Fruit fly (Drosophila melanogaster) whole organism, embryonic: ENCODE results near the gene CG10011.

Experiments used
- BEAF-32 ChIP-seq: fragments of 200-800 bp; sonication (Bioruptor generic); optimal IDR thresholded peaks from 3 replicates; lab custom pipeline; 2017; ENCODE audit warnings: missing biosample characterization, missing genetic modification characterization, mild to moderate bottlenecking, moderate library complexity, missing genetic modification reagents
- CG11456 ChIP-seq: fragments of 200-800 bp; sonication (Bioruptor generic); IDR thresholded peaks from 3 replicates; pipeline ENCODE4 v1.3.6; 2022; ENCODE audit warnings: missing biosample characterization, missing genetic modification characterization
- CG12236 ChIP-seq: fragments of 200-800 bp; sonication (Bioruptor generic); optimal IDR thresholded peaks from 2 replicates; lab custom pipeline; 2016; ENCODE audit warnings: missing biosample characterization, missing genetic modification characterization
- CG17186 ChIP-seq: fragments of 200-800 bp; sonication (Bioruptor generic); optimal IDR thresholded peaks from 3 replicates; lab custom pipeline; 2017; ENCODE audit warnings: missing biosample characterization, missing genetic modification reagents, missing genetic modification characterization
- CG17802 ChIP-seq: fragments of 200-800 bp; sonication (Bioruptor generic); optimal IDR thresholded peaks from 2 replicates; lab custom pipeline; 2018; ENCODE audit warnings: missing biosample characterization, mild to moderate bottlenecking, missing genetic modification characterization, moderate library complexity
- CG31441 ChIP-seq: fragments of 200-800 bp; sonication (Bioruptor generic); IDR thresholded peaks from 2 replicates; pipeline ENCODE4 v1.3.6; 2022; ENCODE audit warnings: missing biosample characterization, missing genetic modification characterization
- CG32532 ChIP-seq: fragments of 200-800 bp; sonication (Bioruptor generic); IDR thresholded peaks from 2 replicates; pipeline ENCODE4 v1.3.6; 2022; ENCODE audit warnings: missing biosample characterization, missing genetic modification characterization
- CG32767 ChIP-seq: fragments of 200-800 bp; sonication (Bioruptor generic); IDR thresholded peaks from 2 replicates; pipeline ENCODE4 v1.3.6; 2022; ENCODE audit warnings: missing biosample characterization, missing genetic modification characterization
- CG33213 ChIP-seq: fragments of 200-800 bp; sonication (Bioruptor generic); optimal IDR thresholded peaks from 3 replicates; lab custom pipeline; 2016; ENCODE audit warnings: missing biosample characterization, missing genetic modification characterization
- CG3407 ChIP-seq: fragments of 200-800 bp; sonication (Bioruptor generic); optimal IDR thresholded peaks from 2 replicates; lab custom pipeline; 2018; ENCODE audit warnings: missing biosample characterization, mild to moderate bottlenecking, missing genetic modification characterization
- CG3995 ChIP-seq: fragments of 200-800 bp; sonication (Bioruptor generic); optimal IDR thresholded peaks from 3 replicates; lab custom pipeline; 2016; ENCODE audit warnings: missing biosample characterization, missing genetic modification characterization
- CG7271 ChIP-seq: fragments of 200-800 bp; sonication (Bioruptor generic); optimal IDR thresholded peaks from 2 replicates; lab custom pipeline; 2018; ENCODE audit warnings: missing biosample characterization, mild to moderate bottlenecking, missing genetic modification characterization, moderate library complexity
- CG7357 ChIP-seq: fragments of 200-800 bp; sonication (Bioruptor generic); IDR thresholded peaks from 3 replicates; pipeline ENCODE4 v1.3.6; 2022; ENCODE audit warnings: missing biosample characterization, missing genetic modification characterization
- CTCF ChIP-seq: fragments of 200-800 bp; sonication (Bioruptor generic); optimal IDR thresholded peaks from 2 replicates; lab custom pipeline; 2017; ENCODE audit warnings: missing biosample characterization, mild to moderate bottlenecking, missing genetic modification characterization, moderate library complexity
- CoRest ChIP-seq: fragments of 200-800 bp; sonication (Bioruptor generic); optimal IDR thresholded peaks from 3 replicates; lab custom pipeline; 2018; ENCODE audit warnings: missing biosample characterization, mild to moderate bottlenecking, missing genetic modification characterization, moderate library complexity
- Dbx ChIP-seq: fragments of 200-800 bp; sonication (Bioruptor generic); IDR thresholded peaks from 3 replicates; pipeline ENCODE4 v1.3.6; 2022; ENCODE audit warnings: missing biosample characterization, missing genetic modification characterization
- Dip2 ChIP-seq: fragments of 200-800 bp; sonication (Bioruptor generic); IDR thresholded peaks from 2 replicates; pipeline ENCODE4 v1.3.6; 2022; ENCODE audit warnings: missing biosample characterization, missing genetic modification characterization
- HLHmδ ChIP-seq: fragments of 200-800 bp; sonication (Bioruptor generic); optimal IDR thresholded peaks from 2 replicates; lab custom pipeline; 2018; ENCODE audit warnings: missing biosample characterization, mild to moderate bottlenecking, missing genetic modification characterization, moderate library complexity
- HmgZ ChIP-seq: fragments of 200-800 bp; sonication (Bioruptor generic); optimal IDR thresholded peaks from 2 replicates; lab custom pipeline; 2018; ENCODE audit warnings: missing biosample characterization, mild to moderate bottlenecking, missing genetic modification characterization
- Jarid2 ChIP-seq: fragments of 200-800 bp; sonication (Bioruptor generic); optimal IDR thresholded peaks from 3 replicates; lab custom pipeline; 2017; ENCODE audit warnings: mild to moderate bottlenecking, missing biosample characterization, missing genetic modification reagents, missing genetic modification characterization
- Max ChIP-seq: fragments of 200-800 bp; sonication (Bioruptor generic); optimal IDR thresholded peaks from 2 replicates; lab custom pipeline; 2016; ENCODE audit warnings: missing biosample characterization, mild to moderate bottlenecking, missing genetic modification characterization
- Mrtf ChIP-seq: fragments of 200-800 bp; sonication (Bioruptor generic); IDR thresholded peaks from 3 replicates; pipeline ENCODE4 v1.3.6; 2022; ENCODE audit warnings: missing biosample characterization, missing genetic modification characterization
- NC2β ChIP-seq: fragments of 200-800 bp; sonication (Bioruptor generic); optimal IDR thresholded peaks from 2 replicates; lab custom pipeline; 2016; ENCODE audit warnings: missing biosample characterization, missing genetic modification characterization
- Neu2 ChIP-seq: fragments of 200-800 bp; sonication (Bioruptor generic); optimal IDR thresholded peaks from 3 replicates; lab custom pipeline; 2016; ENCODE audit warnings: missing biosample characterization, missing genetic modification characterization, borderline replicate concordance
- NfI ChIP-seq: fragments of 200-800 bp; sonication (Bioruptor generic); optimal IDR thresholded peaks from 3 replicates; lab custom pipeline; 2018; ENCODE audit warnings: missing biosample characterization, mild to moderate bottlenecking, missing genetic modification characterization, moderate library complexity
- Sin3A ChIP-seq: fragments of >200 bp; optimal IDR thresholded peaks from 2 replicates; lab custom pipeline; 2018
- YL-1 ChIP-seq: fragments of 200-800 bp; sonication (Bioruptor generic); optimal IDR thresholded peaks from 3 replicates; lab custom pipeline; 2017; ENCODE audit warnings: missing biosample characterization, mild to moderate bottlenecking, missing genetic modification characterization
- ato ChIP-seq: fragments of 200-800 bp; sonication (Bioruptor generic); IDR thresholded peaks from 2 replicates; pipeline ENCODE4 v1.3.6; 2022; ENCODE audit warnings: missing biosample characterization, missing genetic modification characterization; ENCODE audit not compliant: partially characterized antibody
- bbx ChIP-seq: fragments of 200-800 bp; sonication (Bioruptor generic); IDR thresholded peaks from 2 replicates; pipeline ENCODE4 v1.3.6; 2022; ENCODE audit warnings: missing biosample characterization, missing genetic modification characterization; ENCODE audit not compliant: partially characterized antibody
- dmrt99B ChIP-seq: fragments of 200-800 bp; sonication (Bioruptor generic); optimal IDR thresholded peaks from 2 replicates; lab custom pipeline; 2018; ENCODE audit warnings: missing biosample characterization, mild to moderate bottlenecking, missing genetic modification characterization, moderate library complexity
- grn ChIP-seq: fragments of 200-800 bp; sonication (Bioruptor generic); optimal IDR thresholded peaks from 3 replicates; lab custom pipeline; 2017; ENCODE audit warnings: missing biosample characterization, missing genetic modification characterization
- hb ChIP-seq: fragments of 200-800 bp; sonication (Bioruptor generic); IDR thresholded peaks from 3 replicates; pipeline ENCODE4 v1.3.6; 2022; ENCODE audit warnings: missing biosample characterization, missing genetic modification characterization; ENCODE audit not compliant: partially characterized antibody
- lbe ChIP-seq: fragments of 200-800 bp; sonication (Bioruptor generic); optimal IDR thresholded peaks from 2 replicates; lab custom pipeline; 2016; ENCODE audit warnings: missing biosample characterization, mild to moderate bottlenecking, missing genetic modification characterization
- lola ChIP-seq, 3 experiments: fragments of >200 bp in 2 of 3; fragments of 200-800 bp in 1 of 3; sonication (Bioruptor generic) in 1 of 3; optimal IDR thresholded peaks; 2 replicates each; lab custom pipeline; 2017 to 2019; ENCODE audit warnings: missing biosample characterization in 3 of 3, missing genetic modification characterization in 3 of 3, mild to moderate bottlenecking in 1 of 3, moderate library complexity in 1 of 3
- mam ChIP-seq: fragments of 200-800 bp; sonication (Bioruptor generic); optimal IDR thresholded peaks from 3 replicates; lab custom pipeline; 2016; ENCODE audit warnings: missing biosample characterization, missing genetic modification characterization
- nau ChIP-seq: fragments of 200-800 bp; sonication (Bioruptor generic); optimal IDR thresholded peaks from 3 replicates; lab custom pipeline; 2017; ENCODE audit warnings: missing biosample characterization, mild to moderate bottlenecking, missing genetic modification characterization, missing genetic modification reagents
- onecut ChIP-seq: fragments of 200-800 bp; sonication (Bioruptor generic); IDR thresholded peaks from 2 replicates; pipeline ENCODE4 v1.3.6; 2022; ENCODE audit warnings: missing biosample characterization, missing genetic modification characterization
- pita ChIP-seq: fragments of 200-800 bp; sonication (Bioruptor generic); optimal IDR thresholded peaks from 2 replicates; lab custom pipeline; 2017; ENCODE audit warnings: missing biosample characterization, mild to moderate bottlenecking, missing genetic modification characterization
- pnt ChIP-seq: fragments of 200-800 bp; sonication (Bioruptor generic); optimal IDR thresholded peaks from 3 replicates; lab custom pipeline; 2016; ENCODE audit warnings: missing biosample characterization, missing genetic modification characterization
- prd ChIP-seq, 3 experiments: fragments of >200 bp in 2 of 3; fragments of 200-800 bp in 1 of 3; sonication (Bioruptor generic) in 1 of 3; optimal IDR thresholded peaks in 2 of 3; IDR thresholded peaks in 1 of 3; 2 replicates in 2 of 3; 3 replicates in 1 of 3; pipeline versions ENCODE4 v1.3.6 to Lab custom; 2017 to 2022; ENCODE audit warnings: missing biosample characterization in 1 of 3, missing genetic modification characterization in 1 of 3
- pzg ChIP-seq: fragments of 200-800 bp; sonication (Bioruptor generic); optimal IDR thresholded peaks from 3 replicates; lab custom pipeline; 2018; ENCODE audit warnings: missing biosample characterization, mild to moderate bottlenecking, missing genetic modification characterization, moderate library complexity
- repo ChIP-seq: fragments of 200-800 bp; sonication (Bioruptor generic); optimal IDR thresholded peaks from 2 replicates; lab custom pipeline; 2016; ENCODE audit warnings: missing biosample characterization, missing genetic modification characterization
- rib ChIP-seq: fragments of 200-800 bp; sonication (Bioruptor generic); IDR thresholded peaks from 2 replicates; pipeline ENCODE4 v1.3.6; 2022; ENCODE audit warnings: missing biosample characterization, missing genetic modification characterization
- slbo ChIP-seq: fragments of 200-800 bp; sonication (Bioruptor generic); IDR thresholded peaks from 2 replicates; pipeline ENCODE4 v1.3.6; 2022; ENCODE audit warnings: missing biosample characterization, missing genetic modification characterization
- so ChIP-seq: fragments of 200-800 bp; sonication (Bioruptor generic); IDR thresholded peaks from 3 replicates; pipeline ENCODE4 v1.3.6; 2022; ENCODE audit warnings: missing biosample characterization, missing genetic modification characterization
- sr ChIP-seq: fragments of 200-800 bp; sonication (Bioruptor generic); IDR thresholded peaks from 3 replicates; pipeline ENCODE4 v1.3.6; 2022; ENCODE audit warnings: missing biosample characterization, missing genetic modification characterization
- ssp ChIP-seq: fragments of 200-800 bp; sonication (Bioruptor generic); IDR thresholded peaks from 2 replicates; pipeline ENCODE4 v1.3.6; 2022; ENCODE audit warnings: missing biosample characterization, missing genetic modification characterization
- vvl ChIP-seq: fragments of 200-800 bp; sonication (Bioruptor generic); IDR thresholded peaks from 2 replicates; pipeline ENCODE4 v1.3.6; 2022; ENCODE audit warnings: missing biosample characterization, missing genetic modification characterization

CG10011 gene

dm6 chr3R:28634981-28635930 is at the start of gene CG10011 (continued):
- TF ChIP-seq lola (GFP tag; optimal IDR thresholded peaks at IDR 0.05; lab: Kevin White, UChicago), result no peak
- TF ChIP-seq CG33213 (GFP tag; lab: Kevin White, UChicago), result peak; percentile 3
- peak; percentile 37 for TF ChIP-seq onecut (GFP tag; lab: Robert Waterston, UW)
- TF ChIP-seq Dbx, result 0 out of 3 replicates have a peak, but pooled peaks have one; percentile 33
- 0 out of 3 replicates have a peak, but pooled peaks have one; percentile 18 for TF ChIP-seq hb
- TF ChIP-seq CG32767 (GFP tag; lab: Robert Waterston, UW), result no peak
- TF ChIP-seq prd (optimal IDR thresholded peaks at IDR 0.05; lab: Kevin White, UChicago), result no peak
- TF ChIP-seq prd (GFP tag; IDR thresholded peaks at IDR 0.05; lab: Robert Waterston, UW), result no peak
- TF ChIP-seq nau (GFP tag; lab: Kevin White, UChicago), result no peak
- TF ChIP-seq NfI (GFP tag; lab: Kevin White, UChicago), result no peak
- TF ChIP-seq HmgZ (tag; lab: Kevin White, UChicago), result peak; percentile 49
- TF ChIP-seq pzg (GFP tag; lab: Kevin White, UChicago), result peak; percentile 72
- no peak for TF ChIP-seq dmrt99B (tag; lab: Kevin White, UChicago)
- peak; percentile 27 for TF ChIP-seq CG3995
- TF ChIP-seq Max (GFP tag; lab: Kevin White, UChicago), result peak; percentile 0
- TF ChIP-seq CG7357 (GFP tag; lab: Robert Waterston, UW), result peak; percentile 96
- TF ChIP-seq CG32532 (GFP tag; lab: Robert Waterston, UW), result peak; percentile 49
- TF ChIP-seq CG31441, result no peak
- TF ChIP-seq repo (GFP tag; lab: Kevin White, UChicago), result peak; percentile 17
- no peak for TF ChIP-seq Mrtf (GFP tag; lab: Robert Waterston, UW)
- TF ChIP-seq so (GFP tag; lab: Robert Waterston, UW), result no peak
- peak; percentile 36 for TF ChIP-seq NC2β (GFP tag; lab: Kevin White, UChicago)
- peak; percentile 6 for TF ChIP-seq CG7271 (tag; lab: Kevin White, UChicago)
- peak; percentile 35; the same call in 1 of the 2 replicates for TF ChIP-seq slbo (GFP tag; lab: Robert Waterston, UW)
- TF ChIP-seq pita (GFP tag; lab: Kevin White, UChicago), result peak; percentile 82
- peak; percentile 16 for TF ChIP-seq YL-1 (GFP tag; lab: Kevin White, UChicago)
- TF ChIP-seq CTCF, result peak; percentile 93
- TF ChIP-seq mam (GFP tag; lab: Kevin White, UChicago), result peak; percentile 1
- peak; percentile 24 for TF ChIP-seq CoRest (tag; lab: Kevin White, UChicago)
- peak; percentile 20 for TF ChIP-seq BEAF-32 (GFP tag; lab: Kevin White, UChicago)
- TF ChIP-seq Neu2 (GFP tag; lab: Kevin White, UChicago), result no peak
- no peak for TF ChIP-seq pnt
- no peak for TF ChIP-seq rib
- TF ChIP-seq sr (GFP tag; lab: Robert Waterston, UW), result 0 out of 3 replicates have a peak, but pooled peaks have one; percentile 22
- TF ChIP-seq ato (GFP tag; lab: Robert Waterston, UW), result 0 out of 2 replicates have a peak, but pooled peaks have one; percentile 8
- peak; percentile 60 for TF ChIP-seq CG17802
- peak; percentile 83 for TF ChIP-seq ssp
- TF ChIP-seq vvl (GFP tag; lab: Robert Waterston, UW), result 0 out of 2 replicates have a peak, but pooled peaks have one; percentile 25
- TF ChIP-seq grn (GFP tag; lab: Kevin White, UChicago), result peak; percentile 92
- no peak for TF ChIP-seq CG3407
- TF ChIP-seq Jarid2, result peak; percentile 77
- 0 out of 3 replicates have a peak, but pooled peaks have one; percentile 23 for TF ChIP-seq CG11456 (GFP tag; lab: Robert Waterston, UW)
- 0 out of 2 replicates have a peak, but pooled peaks have one; percentile 30 for TF ChIP-seq bbx
- TF ChIP-seq CG12236 (GFP tag; lab: Kevin White, UChicago), result no peak
- TF ChIP-seq HLHmδ (GFP tag; lab: Kevin White, UChicago), result peak; percentile 19
- TF ChIP-seq CG17186 (GFP tag; lab: Kevin White, UChicago), result peak; percentile 85
- TF ChIP-seq Dip2 (GFP tag; lab: Robert Waterston, UW), result peak; percentile 93
- TF ChIP-seq Sin3A (lab: Kevin White, UChicago), result peak; percentile 97
- no peak for TF ChIP-seq lbe (GFP tag; lab: Kevin White, UChicago)
